Fruit fly (Drosophila melanogaster): ENCODE data around the gene CG43798.

CG43798 gene

DNA sequence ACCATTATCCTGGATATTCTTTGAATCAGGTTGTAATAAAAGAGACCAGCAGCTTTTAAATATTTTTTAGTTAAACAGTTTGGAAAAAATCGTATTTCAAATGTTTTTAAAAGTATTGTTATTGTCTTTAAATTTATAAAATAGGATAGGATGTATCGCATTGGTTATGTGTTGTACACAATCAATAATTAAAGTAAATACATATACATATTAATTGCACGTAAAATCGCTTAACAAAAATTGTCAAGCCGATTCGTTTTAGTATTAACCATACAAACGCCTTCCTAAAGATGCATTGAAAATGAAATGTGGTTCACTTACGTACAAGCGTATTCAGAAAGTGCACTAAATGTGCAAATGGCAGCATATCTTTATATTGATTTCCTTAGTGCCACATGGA, at the start of gene CG43798:
Gene CG43798, plus strand, starts transcription at position 301 of the 400 bp plus-strand sequence.
- TF ChIP-seq HLH106 (tag; optimal IDR thresholded peaks at IDR 0.05) (no peak), h (GFP tag; optimal IDR thresholded peaks at IDR 0.05) (no peak), Dif (GFP tag; optimal IDR thresholded peaks at IDR 0.05; ENCODE audit: partially characterized antibody) (no peak), Hnf4 (GFP tag; optimal IDR thresholded peaks at IDR 0.05) (no peak), sv (GFP tag; optimal IDR thresholded peaks at IDR 0.05) (no peak), Rel (GFP tag; optimal IDR thresholded peaks at IDR 0.05) (no peak), Rel (tag; optimal IDR thresholded peaks at IDR 0.05) (no peak), Jra (GFP tag; optimal IDR thresholded peaks at IDR 0.05) (no peak), br (GFP tag; optimal IDR thresholded peaks at IDR 0.05) (no peak), dmrt93B (GFP tag; optimal IDR thresholded peaks at IDR 0.05) (no peak), sage (GFP tag; optimal IDR thresholded peaks at IDR 0.05) (no peak), Sp1 (GFP tag; optimal IDR thresholded peaks at IDR 0.05) (no peak), Myc (optimal IDR thresholded peaks at IDR 0.05) (no peak), Hr78 (GFP tag; optimal IDR thresholded peaks at IDR 0.05) (no peak), dsf (GFP tag; optimal IDR thresholded peaks at IDR 0.05; ENCODE audit: borderline replicate concordance) (no peak), Abd-B (GFP tag; optimal IDR thresholded peaks at IDR 0.05) (no peak), Mio (GFP tag; optimal IDR thresholded peaks at IDR 0.05) (no peak), usp (GFP tag; optimal IDR thresholded peaks at IDR 0.05) (no peak)

dm6 chr2L:4597580-4597979, 49.3 kb upstream of the CG43798 start:
- TF ChIP-seq N (GFP tag; optimal IDR thresholded peaks at IDR 0.05) = no peak
- TF ChIP-seq rgr (GFP tag; optimal IDR thresholded peaks at IDR 0.05) = no peak
- TF ChIP-seq OdsH (GFP tag; optimal IDR thresholded peaks at IDR 0.05) = no peak
- no peak for TF ChIP-seq sv (GFP tag; optimal IDR thresholded peaks at IDR 0.05)
- no peak for TF ChIP-seq CrebA (GFP tag; optimal IDR thresholded peaks at IDR 0.05; ENCODE audit: borderline replicate concordance)
- TF ChIP-seq dl (GFP tag; optimal IDR thresholded peaks at IDR 0.05; ENCODE audit: insufficient read depth in 1 of 2, partially characterized antibody in 2 of 2) = no peak
- TF ChIP-seq Hr78 (GFP tag; optimal IDR thresholded peaks at IDR 0.05) = no peak
- TF ChIP-seq Mio (GFP tag; optimal IDR thresholded peaks at IDR 0.05) = no peak
- no peak for TF ChIP-seq Dfd (GFP tag; optimal IDR thresholded peaks at IDR 0.05)
- TF ChIP-seq GATAd (GFP tag; optimal IDR thresholded peaks at IDR 0.05) = no peak
- no peak for TF ChIP-seq psq (GFP tag; optimal IDR thresholded peaks at IDR 0.05)
- no peak for TF ChIP-seq tai (GFP tag; optimal IDR thresholded peaks at IDR 0.05)
- no peak for TF ChIP-seq ey (GFP tag; optimal IDR thresholded peaks at IDR 0.05)
- TF ChIP-seq HLH106 (tag; optimal IDR thresholded peaks at IDR 0.05) = no peak
- TF ChIP-seq CG32264 (GFP tag; optimal IDR thresholded peaks at IDR 0.05) = no peak
- TF ChIP-seq pan (optimal IDR thresholded peaks at IDR 0.05) = no peak
- TF ChIP-seq woc (GFP tag; optimal IDR thresholded peaks at IDR 0.05) = no peak
- no peak for TF ChIP-seq Hr83 (GFP tag; optimal IDR thresholded peaks at IDR 0.05; ENCODE audit: poor library complexity, severe bottlenecking)
- no peak for TF ChIP-seq sage (GFP tag; optimal IDR thresholded peaks at IDR 0.05)
- no peak for TF ChIP-seq h (GFP tag; optimal IDR thresholded peaks at IDR 0.05)

dm6 chr2L:4599812-4600454, 46.9 kb upstream of the CG43798 start:
- TF ChIP-seq lola (GFP tag; optimal IDR thresholded peaks at IDR 0.05) (no peak), Rel (GFP tag; optimal IDR thresholded peaks at IDR 0.05) (no peak), Rel (tag; optimal IDR thresholded peaks at IDR 0.05) (peak; percentile 66)

- TF ChIP-seq psq (GFP tag; optimal IDR thresholded peaks at IDR 0.05) = peak; percentile 8
- TF ChIP-seq woc (GFP tag; optimal IDR thresholded peaks at IDR 0.05) = no peak
- no peak for TF ChIP-seq brk (GFP tag; optimal IDR thresholded peaks at IDR 0.05)
- TF ChIP-seq Myc (optimal IDR thresholded peaks at IDR 0.05) = no peak
- no peak for TF ChIP-seq HLH106 (tag; optimal IDR thresholded peaks at IDR 0.05)
- TF ChIP-seq Sp1 (GFP tag; optimal IDR thresholded peaks at IDR 0.05) = no peak
- TF ChIP-seq Dif (GFP tag; optimal IDR thresholded peaks at IDR 0.05; ENCODE audit: partially characterized antibody) = peak; percentile 58
- TF ChIP-seq dl (GFP tag; optimal IDR thresholded peaks at IDR 0.05; ENCODE audit: insufficient read depth in 1 of 2, partially characterized antibody in 2 of 2) = no peak
- no peak for TF ChIP-seq pan (optimal IDR thresholded peaks at IDR 0.05)
- no peak for TF ChIP-seq Mio (GFP tag; optimal IDR thresholded peaks at IDR 0.05)
- TF ChIP-seq usp (GFP tag; optimal IDR thresholded peaks at IDR 0.05) = no peak
- no peak for TF ChIP-seq Hnf4 (GFP tag; optimal IDR thresholded peaks at IDR 0.05)
- TF ChIP-seq ey (GFP tag; optimal IDR thresholded peaks at IDR 0.05) = no peak
- no peak for TF ChIP-seq jim (GFP tag; optimal IDR thresholded peaks at IDR 0.05)
- TF ChIP-seq fru (GFP tag; optimal IDR thresholded peaks at IDR 0.05) = peak; percentile 35
- no peak for TF ChIP-seq br (GFP tag; optimal IDR thresholded peaks at IDR 0.05)
- TF ChIP-seq CG32264 (GFP tag; optimal IDR thresholded peaks at IDR 0.05) = no peak
- TF ChIP-seq OdsH (GFP tag; optimal IDR thresholded peaks at IDR 0.05) = peak; percentile 6
- no peak for TF ChIP-seq Vsx2 (GFP tag; optimal IDR thresholded peaks at IDR 0.05; ENCODE audit: partially characterized antibody)
- no peak for TF ChIP-seq Jra (GFP tag; optimal IDR thresholded peaks at IDR 0.05)
- TF ChIP-seq CrebA (GFP tag; optimal IDR thresholded peaks at IDR 0.05; ENCODE audit: borderline replicate concordance) = peak; percentile 29
- no peak for TF ChIP-seq Hr83 (GFP tag; optimal IDR thresholded peaks at IDR 0.05; ENCODE audit: poor library complexity, severe bottlenecking)
Measured at dm6 chr2L:4614140-4614642, 32.7 kb upstream of the CG43798 start, which contains the start of gene dpy. Gene dpy (minus strand): TSS chr2L:4614300.
